Worm (Caenorhabditis elegans) whole organism, L2 larva: ENCODE data around the gene wago-5.

Experiments used
- R02D3.7 ChIP-seq: fragments of 150-350 bp; optimal IDR thresholded peaks from 2 replicates; lab custom pipeline; 2014; ENCODE audit warnings: missing biosample characterization, missing genetic modification characterization
- aly-2 ChIP-seq: fragments of 150-350 bp; optimal IDR thresholded peaks from 2 replicates; lab custom pipeline; 2014; ENCODE audit warnings: missing biosample characterization, missing genetic modification characterization
- ama-1 ChIP-seq: fragments of 150-350 bp; optimal IDR thresholded peaks from 2 replicates; lab custom pipeline; 2018; ENCODE audit warnings: inconsistent platforms
- ceh-82 ChIP-seq: fragments of 150-350 bp; optimal IDR thresholded peaks from 2 replicates; lab custom pipeline; 2014; ENCODE audit warnings: missing biosample characterization, missing genetic modification characterization
- elt-1 ChIP-seq: fragments of 150-350 bp; optimal IDR thresholded peaks from 2 replicates; lab custom pipeline; 2014; ENCODE audit warnings: missing biosample characterization, missing genetic modification characterization
- elt-3 ChIP-seq: sonication (generic microtip); optimal IDR thresholded peaks from 2 replicates; lab custom pipeline; 2017; ENCODE audit warnings: missing biosample characterization, missing genetic modification characterization
- lin-39 ChIP-seq: fragments of 150-350 bp; optimal IDR thresholded peaks from 2 replicates; lab custom pipeline; 2014; ENCODE audit warnings: missing biosample characterization, missing genetic modification reagents, missing genetic modification characterization
- nhr-11 ChIP-seq: fragments of 150-350 bp; optimal IDR thresholded peaks from 2 replicates; lab custom pipeline; 2014; ENCODE audit warnings: missing biosample characterization, missing genetic modification characterization
- nhr-237 ChIP-seq: fragments of 150-350 bp; optimal IDR thresholded peaks from 2 replicates; lab custom pipeline; 2014; ENCODE audit warnings: missing biosample characterization, missing genetic modification characterization
- skn-1 ChIP-seq: sonication (generic microtip); optimal IDR thresholded peaks from 2 replicates; lab custom pipeline; 2017; ENCODE audit warnings: missing biosample characterization, missing genetic modification characterization
- snpc-4 ChIP-seq: fragments of 150-350 bp; optimal IDR thresholded peaks from 2 replicates; lab custom pipeline; 2014; ENCODE audit warnings: missing biosample characterization, missing genetic modification characterization
- ztf-4 ChIP-seq: fragments of 150-350 bp; optimal IDR thresholded peaks from 2 replicates; lab custom pipeline; 2014; ENCODE audit warnings: missing biosample characterization, missing genetic modification characterization

ce11 chrII:5853261-5853660 is 38.0 kb upstream of the wago-5 start:
- TF ChIP-seq ztf-4 (tag; lab: Kevin White, UChicago) (no peak), nhr-237 (no peak), nhr-11 (no peak), ceh-82 (tag; lab: Kevin White, UChicago) (no peak), elt-3 (tag; lab: Kevin White, UChicago) (no peak), snpc-4 (no peak), elt-1 (no peak), ama-1 (lab: Kevin White, UChicago) (no peak), R02D3.7 (no peak), skn-1 (no peak), aly-2 (tag; lab: Kevin White, UChicago) (no peak), lin-39 (tag; lab: Kevin White, UChicago) (no peak)
